Fruit fly (Drosophila melanogaster) whole organism, embryonic: ENCODE measurements around the gene miple1.

Experiments used
- ATbp ChIP-seq: fragments of 200-800 bp; sonication (Bioruptor generic); optimal IDR thresholded peaks from 2 replicates; lab custom pipeline; 2017; ENCODE audit warnings: missing biosample characterization, mild to moderate bottlenecking, missing genetic modification characterization, missing genetic modification reagents
- Abd-B ChIP-seq: fragments of 200-800 bp; sonication (Bioruptor generic); optimal IDR thresholded peaks from 2 replicates; lab custom pipeline; 2018; ENCODE audit warnings: missing biosample characterization, mild to moderate bottlenecking, missing genetic modification characterization, moderate library complexity
- CG10147 ChIP-seq: fragments of 200-800 bp; sonication (Bioruptor generic); optimal IDR thresholded peaks from 2 replicates; lab custom pipeline; 2019; ENCODE audit warnings: missing biosample characterization, mild to moderate bottlenecking, missing genetic modification characterization, moderate library complexity
- CG1024 ChIP-seq: fragments of 200-800 bp; sonication (Bioruptor generic); IDR thresholded peaks from 2 replicates; pipeline ENCODE4 v1.3.6; 2022; ENCODE audit warnings: missing biosample characterization, missing genetic modification characterization
- CG10267 ChIP-seq: fragments of 200-800 bp; sonication (Bioruptor generic); optimal IDR thresholded peaks from 2 replicates; lab custom pipeline; 2018; ENCODE audit warnings: missing biosample characterization, mild to moderate bottlenecking, missing genetic modification characterization, moderate library complexity
- CG10462 ChIP-seq: fragments of 200-800 bp; sonication (Bioruptor generic); optimal IDR thresholded peaks from 2 replicates; lab custom pipeline; 2016; ENCODE audit warnings: missing biosample characterization, missing genetic modification characterization
- CG11560 ChIP-seq: fragments of 200-800 bp; sonication (Bioruptor generic); IDR thresholded peaks from 3 replicates; pipeline ENCODE4 v1.3.6; 2022; ENCODE audit warnings: missing biosample characterization, missing genetic modification characterization
- CG12155 ChIP-seq: fragments of 200-800 bp; sonication (Bioruptor generic); optimal IDR thresholded peaks from 3 replicates; lab custom pipeline; 2016; ENCODE audit warnings: missing biosample characterization, missing genetic modification characterization
- CG12236 ChIP-seq: fragments of 200-800 bp; sonication (Bioruptor generic); optimal IDR thresholded peaks from 2 replicates; lab custom pipeline; 2016; ENCODE audit warnings: missing biosample characterization, missing genetic modification characterization
- CG12744 ChIP-seq: fragments of 200-800 bp; sonication (Bioruptor generic); optimal IDR thresholded peaks from 2 replicates; lab custom pipeline; 2016; ENCODE audit warnings: missing biosample characterization, missing genetic modification characterization
- CG13296 ChIP-seq: fragments of 200-800 bp; sonication (Bioruptor generic); optimal IDR thresholded peaks from 3 replicates; lab custom pipeline; 2018; ENCODE audit warnings: missing biosample characterization, mild to moderate bottlenecking, missing genetic modification characterization
- CG30431 ChIP-seq: fragments of 200-800 bp; sonication (Bioruptor generic); optimal IDR thresholded peaks from 2 replicates; lab custom pipeline; 2017; ENCODE audit warnings: missing biosample characterization, missing genetic modification characterization
- CG3995 ChIP-seq: fragments of 200-800 bp; sonication (Bioruptor generic); optimal IDR thresholded peaks from 3 replicates; lab custom pipeline; 2016; ENCODE audit warnings: missing biosample characterization, missing genetic modification characterization
- CG7928 ChIP-seq: fragments of 200-800 bp; sonication (Bioruptor generic); optimal IDR thresholded peaks from 2 replicates; lab custom pipeline; 2017; ENCODE audit warnings: missing biosample characterization, mild to moderate bottlenecking, missing genetic modification characterization
- CG8924 ChIP-seq: fragments of 200-800 bp; optimal IDR thresholded peaks from 3 replicates; lab custom pipeline; 2019; ENCODE audit warnings: missing biosample characterization, mild to moderate bottlenecking, missing genetic modification characterization, moderate library complexity
- CG8944 ChIP-seq: fragments of 200-800 bp; sonication (Bioruptor generic); optimal IDR thresholded peaks from 3 replicates; lab custom pipeline; 2016; ENCODE audit warnings: missing biosample characterization, missing genetic modification characterization
- CkIIα-i1 ChIP-seq: fragments of 200-800 bp; sonication (Bioruptor generic); IDR thresholded peaks from 2 replicates; pipeline ENCODE4 v1.3.6; 2022; ENCODE audit warnings: missing biosample characterization, missing genetic modification characterization
- D ChIP-seq, 2 experiments: fragments of 200-800 bp in 1 of 2; fragments of >200 bp in 1 of 2; sonication (Bioruptor generic) in 1 of 2; optimal IDR thresholded peaks; 2 replicates in 1 of 2; 3 replicates in 1 of 2; lab custom pipeline; 2017; ENCODE audit warnings: mild to moderate bottlenecking in 1 of 2, missing biosample characterization in 1 of 2, missing genetic modification characterization in 1 of 2, missing genetic modification reagents in 1 of 2
- HLHmδ ChIP-seq: fragments of 200-800 bp; sonication (Bioruptor generic); optimal IDR thresholded peaks from 2 replicates; lab custom pipeline; 2018; ENCODE audit warnings: missing biosample characterization, mild to moderate bottlenecking, missing genetic modification characterization, moderate library complexity
- Hr39 ChIP-seq: fragments of >200 bp; optimal IDR thresholded peaks from 2 replicates; lab custom pipeline; 2017
- Lim3 ChIP-seq: fragments of 200-800 bp; sonication (Bioruptor generic); IDR thresholded peaks from 2 replicates; pipeline ENCODE4 v1.3.6; 2022; ENCODE audit warnings: missing biosample characterization, missing genetic modification characterization
- Med ChIP-seq: fragments of 200-800 bp; sonication (Bioruptor generic); peaks from one replicate; lab custom pipeline; 2016; ENCODE audit warnings: missing biosample characterization, missing genetic modification characterization, mild to moderate bottlenecking, inconsistent platforms, moderate library complexity
- NC2β ChIP-seq: fragments of 200-800 bp; sonication (Bioruptor generic); optimal IDR thresholded peaks from 2 replicates; lab custom pipeline; 2016; ENCODE audit warnings: missing biosample characterization, missing genetic modification characterization
- NFAT ChIP-seq: fragments of 200-800 bp; sonication (Bioruptor generic); IDR thresholded peaks from 2 replicates; pipeline ENCODE4 v1.3.6; 2022; ENCODE audit warnings: missing biosample characterization, missing genetic modification characterization
- Rfx ChIP-seq: fragments of 200-800 bp; sonication (Bioruptor generic); IDR thresholded peaks from 2 replicates; pipeline ENCODE4 v1.3.6; 2022; ENCODE audit warnings: missing biosample characterization, missing genetic modification characterization
- ap ChIP-seq: fragments of 200-800 bp; sonication (Bioruptor generic); IDR thresholded peaks from 2 replicates; pipeline ENCODE4 v1.3.6; 2022; ENCODE audit warnings: missing biosample characterization, missing genetic modification characterization
- bowl ChIP-seq: fragments of 200-800 bp; sonication (Bioruptor generic); IDR thresholded peaks from 2 replicates; pipeline ENCODE4 v1.3.6; 2022; ENCODE audit warnings: missing biosample characterization, missing genetic modification characterization
- chm ChIP-seq: fragments of 200-800 bp; sonication (Bioruptor generic); IDR thresholded peaks from 2 replicates; pipeline ENCODE4 v1.3.6; 2022; ENCODE audit warnings: missing biosample characterization, missing genetic modification characterization
- crp ChIP-seq, 2 experiments: fragments of 200-800 bp; sonication (Bioruptor generic); optimal IDR thresholded peaks; 2 replicates in 1 of 2; 3 replicates in 1 of 2; lab custom pipeline; 2017; ENCODE audit warnings: missing biosample characterization in 2 of 2, missing genetic modification characterization in 2 of 2, mild to moderate bottlenecking in 1 of 2, moderate library complexity in 1 of 2
- dysf ChIP-seq: fragments of 200-800 bp; sonication (Bioruptor generic); IDR thresholded peaks from 3 replicates; pipeline ENCODE4 v1.3.6; 2022; ENCODE audit warnings: missing biosample characterization, missing genetic modification characterization
- fd64A ChIP-seq: fragments of 200-800 bp; sonication (Bioruptor generic); optimal IDR thresholded peaks from 3 replicates; lab custom pipeline; 2018; ENCODE audit warnings: missing biosample characterization, mild to moderate bottlenecking, missing genetic modification characterization
- fu2 ChIP-seq: fragments of 200-800 bp; sonication (Bioruptor generic); optimal IDR thresholded peaks from 2 replicates; lab custom pipeline; 2016; ENCODE audit warnings: missing biosample characterization, missing genetic modification characterization
- gro ChIP-seq: fragments of 200-800 bp; sonication (Bioruptor generic); optimal IDR thresholded peaks from 2 replicates; lab custom pipeline; 2016; ENCODE audit warnings: missing biosample characterization, missing genetic modification characterization
- gt ChIP-seq: fragments of 200-800 bp; sonication (Bioruptor generic); IDR thresholded peaks from 2 replicates; pipeline ENCODE4 v1.3.6; 2022; ENCODE audit warnings: missing biosample characterization, missing genetic modification characterization
- jumu ChIP-seq: fragments of 200-800 bp; sonication (Bioruptor generic); optimal IDR thresholded peaks from 3 replicates; lab custom pipeline; 2016; ENCODE audit warnings: missing biosample characterization, missing genetic modification characterization
- kni ChIP-seq: fragments of 200-800 bp; sonication (Bioruptor generic); optimal IDR thresholded peaks from 3 replicates; lab custom pipeline; 2017; ENCODE audit warnings: mild to moderate bottlenecking, missing biosample characterization, missing genetic modification reagents, missing genetic modification characterization
- lola ChIP-seq, 3 experiments: fragments of >200 bp in 2 of 3; fragments of 200-800 bp in 1 of 3; sonication (Bioruptor generic) in 1 of 3; optimal IDR thresholded peaks; 2 replicates each; lab custom pipeline; 2017 to 2019; ENCODE audit warnings: missing biosample characterization in 3 of 3, missing genetic modification characterization in 3 of 3, mild to moderate bottlenecking in 1 of 3, moderate library complexity in 1 of 3
- onecut ChIP-seq: fragments of 200-800 bp; sonication (Bioruptor generic); IDR thresholded peaks from 2 replicates; pipeline ENCODE4 v1.3.6; 2022; ENCODE audit warnings: missing biosample characterization, missing genetic modification characterization
- otp ChIP-seq: fragments of 200-800 bp; sonication (Bioruptor generic); IDR thresholded peaks from 3 replicates; pipeline ENCODE4, ENCODE4 v1.3.6; 2022; ENCODE audit warnings: missing biosample characterization, missing genetic modification characterization
- pita ChIP-seq: fragments of 200-800 bp; sonication (Bioruptor generic); optimal IDR thresholded peaks from 2 replicates; lab custom pipeline; 2017; ENCODE audit warnings: missing biosample characterization, mild to moderate bottlenecking, missing genetic modification characterization
- psq ChIP-seq: fragments of 200-800 bp; sonication (Bioruptor generic); optimal IDR thresholded peaks from 2 replicates; lab custom pipeline; 2017; ENCODE audit warnings: missing biosample characterization, missing genetic modification characterization
- sc ChIP-seq, 3 experiments: fragments of >200 bp in 2 of 3; fragments of 200-800 bp in 1 of 3; sonication (Bioruptor generic) in 1 of 3; optimal IDR thresholded peaks; 2 replicates in 2 of 3; 3 replicates in 1 of 3; lab custom pipeline; 2017; ENCODE audit warnings: mild to moderate bottlenecking in 1 of 3, missing biosample characterization in 1 of 3, missing genetic modification characterization in 1 of 3, missing genetic modification reagents in 1 of 3
- sens ChIP-seq: fragments of 200-800 bp; sonication (Bioruptor generic); peaks from one replicate; lab custom pipeline; 2016; ENCODE audit warnings: missing biosample characterization, missing genetic modification characterization
- sens-2 ChIP-seq: fragments of 200-800 bp; sonication (Bioruptor generic); IDR thresholded peaks from 2 replicates; pipeline ENCODE4 v1.3.6; 2022; ENCODE audit warnings: missing biosample characterization, missing genetic modification characterization
- sisA ChIP-seq: fragments of 200-800 bp; sonication (Bioruptor generic); IDR thresholded peaks from 2 replicates; pipeline ENCODE4 v1.3.6; 2022; ENCODE audit warnings: missing biosample characterization, missing genetic modification characterization
- sna ChIP-seq: fragments of 200-800 bp; sonication (Bioruptor generic); IDR thresholded peaks from 2 replicates; pipeline ENCODE4 v1.3.6; 2022; ENCODE audit warnings: missing biosample characterization, missing genetic modification characterization; ENCODE audit not compliant: partially characterized antibody
- ssp ChIP-seq: fragments of 200-800 bp; sonication (Bioruptor generic); IDR thresholded peaks from 2 replicates; pipeline ENCODE4 v1.3.6; 2022; ENCODE audit warnings: missing biosample characterization, missing genetic modification characterization
- stwl ChIP-seq: fragments of 200-800 bp; sonication (Bioruptor generic); optimal IDR thresholded peaks from 3 replicates; lab custom pipeline; 2018; ENCODE audit warnings: missing biosample characterization, mild to moderate bottlenecking, missing genetic modification characterization, moderate library complexity
- zfh2 ChIP-seq: fragments of 200-800 bp; sonication (Bioruptor generic); optimal IDR thresholded peaks from 2 replicates; lab custom pipeline; 2016; ENCODE audit warnings: missing biosample characterization, missing genetic modification characterization

Gene miple1

DNA sequence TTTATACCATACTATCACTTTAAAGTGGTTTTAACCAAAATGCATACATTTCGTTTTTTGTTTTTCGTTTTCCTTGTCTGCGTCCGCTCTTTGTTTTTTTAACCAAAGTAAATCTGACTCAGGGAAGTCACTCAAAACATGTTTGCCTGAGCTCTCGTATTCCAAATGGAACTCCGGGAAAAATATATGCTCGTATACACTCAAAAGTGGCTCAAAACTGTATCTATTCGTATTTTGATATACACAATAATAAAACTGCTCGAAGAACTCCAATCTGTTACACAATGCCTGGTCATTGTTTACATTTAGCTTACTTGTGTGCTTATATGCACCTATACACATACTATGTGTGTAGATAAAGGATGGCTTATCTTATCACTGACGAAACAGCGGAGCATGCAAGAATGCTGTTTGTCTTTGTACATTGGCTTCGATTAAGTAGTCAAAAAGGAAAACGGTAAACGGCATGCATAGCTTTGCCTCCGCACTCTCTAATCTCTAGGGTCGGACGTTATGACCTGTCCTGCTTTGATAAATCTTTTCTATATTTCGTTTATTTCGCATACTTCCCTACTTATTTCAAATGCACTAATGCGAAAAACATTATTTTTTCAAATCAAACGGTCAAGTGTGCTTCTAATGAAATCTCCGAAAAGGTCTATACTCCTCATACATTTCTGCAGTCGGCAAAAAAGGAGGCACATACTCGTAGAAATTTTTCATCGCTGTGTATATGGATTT is 3.8 kb downstream of the miple1 start, which contains the start of gene miple2 (continued):
- TF ChIP-seq CkIIα-i1 (GFP tag; lab: Robert Waterston, UW), result no peak
- peak; percentile 53 for TF ChIP-seq gro (GFP tag; lab: Kevin White, UChicago)
- peak; percentile 40 for TF ChIP-seq CG12744 (GFP tag; lab: Kevin White, UChicago)
- peak; percentile 84 for TF ChIP-seq sens (GFP tag; lab: Kevin White, UChicago)
- TF ChIP-seq CG13296 (GFP tag; lab: Kevin White, UChicago), result peak; percentile 32
- no peak for TF ChIP-seq Lim3
- 0 out of 2 replicates have a peak, but pooled peaks have one; percentile 26 for TF ChIP-seq CG1024 (GFP tag; lab: Robert Waterston, UW)
- TF ChIP-seq fd64A (GFP tag; lab: Kevin White, UChicago), result peak; percentile 70
- no peak for TF ChIP-seq otp (GFP tag; lab: Robert Waterston, UW)
- TF ChIP-seq stwl (tag; lab: Kevin White, UChicago), result no peak
- TF ChIP-seq zfh2 (GFP tag; lab: Kevin White, UChicago), result no peak
- TF ChIP-seq NC2β (GFP tag; lab: Kevin White, UChicago), result no peak
- TF ChIP-seq CG10462, result no peak
- no peak for TF ChIP-seq CG11560 (tag; lab: Robert Waterston, UW)
- no peak for TF ChIP-seq D (optimal IDR thresholded peaks at IDR 0.05; lab: Kevin White, UChicago)
- TF ChIP-seq D (GFP tag; optimal IDR thresholded peaks at IDR 0.05; lab: Kevin White, UChicago), result peak; percentile 67
- TF ChIP-seq crp (GFP tag; optimal IDR thresholded peaks at IDR 0.05; lab: Kevin White, UChicago), result no peak
- no peak for TF ChIP-seq CG7928 (GFP tag; lab: Kevin White, UChicago)
- TF ChIP-seq CG3995 (GFP tag; lab: Kevin White, UChicago), result no peak
- peak; percentile 36 for TF ChIP-seq jumu (GFP tag; lab: Kevin White, UChicago)
- TF ChIP-seq chm (GFP tag; lab: Robert Waterston, UW), result 0 out of 2 replicates have a peak, but pooled peaks have one; percentile 39
- no peak for TF ChIP-seq gt (GFP tag; lab: Robert Waterston, UW)
- no peak for TF ChIP-seq dysf
- TF ChIP-seq Abd-B (GFP tag; lab: Kevin White, UChicago), result no peak
- TF ChIP-seq ap (GFP tag; lab: Robert Waterston, UW), result no peak
- TF ChIP-seq sisA (GFP tag; lab: Robert Waterston, UW), result no peak
- TF ChIP-seq Rfx (GFP tag; lab: Robert Waterston, UW), result no peak
- peak; percentile 94 for TF ChIP-seq kni
- TF ChIP-seq CG8924, result peak; percentile 34
- no peak for TF ChIP-seq bowl
- TF ChIP-seq Hr39 (lab: Kevin White, UChicago), result no peak
- no peak for TF ChIP-seq fu2 (GFP tag; lab: Kevin White, UChicago)
- no peak for TF ChIP-seq sna (GFP tag; lab: Robert Waterston, UW)
- TF ChIP-seq psq (GFP tag; lab: Kevin White, UChicago), result peak; percentile 15
- TF ChIP-seq sens-2 (GFP tag; lab: Robert Waterston, UW), result no peak
- peak; percentile 42 for TF ChIP-seq ATbp (GFP tag; lab: Kevin White, UChicago)
- TF ChIP-seq CG10147 (GFP tag; lab: Kevin White, UChicago), result no peak
- 0 out of 2 replicates have a peak, but pooled peaks have one; percentile 25 for TF ChIP-seq onecut
- TF ChIP-seq CG8944 (GFP tag; lab: Kevin White, UChicago), result peak; percentile 20
- peak; percentile 80 for TF ChIP-seq HLHmδ (GFP tag; lab: Kevin White, UChicago)
- no peak for TF ChIP-seq sc (optimal IDR thresholded peaks at IDR 0.05; lab: Kevin White, UChicago)
- TF ChIP-seq sc (GFP tag; optimal IDR thresholded peaks at IDR 0.05; lab: Kevin White, UChicago), result peak; percentile 64
- peak in 1 of 3 experiments; percentile 62 for TF ChIP-seq lola (GFP tag; optimal IDR thresholded peaks at IDR 0.05; lab: Kevin White, UChicago)
- no peak for TF ChIP-seq pita (GFP tag; lab: Kevin White, UChicago)
- TF ChIP-seq CG12155 (GFP tag; lab: Kevin White, UChicago), result no peak
- peak; percentile 1 for TF ChIP-seq CG30431 (GFP tag; lab: Kevin White, UChicago)
- TF ChIP-seq CG10267 (tag; lab: Kevin White, UChicago), result peak; percentile 15
- TF ChIP-seq CG12236 (GFP tag; lab: Kevin White, UChicago), result peak; percentile 36
- TF ChIP-seq ssp (GFP tag; lab: Robert Waterston, UW), result no peak
- TF ChIP-seq Med (GFP tag; lab: Kevin White, UChicago), result peak; percentile 66
- no peak for TF ChIP-seq NFAT (GFP tag; lab: Robert Waterston, UW)
